Worm (Caenorhabditis elegans): Measurements from ENCODE around the gene F22E12.1.

- no peak for TF ChIP-seq dve-1 (tag; optimal IDR thresholded peaks at IDR 0.05)
- no peak for TF ChIP-seq pqm-1 (tag; optimal IDR thresholded peaks at IDR 0.05)
- TF ChIP-seq madf-2 (tag; optimal IDR thresholded peaks at IDR 0.05) = no peak
- TF ChIP-seq pha-4 (tag; optimal IDR thresholded peaks at IDR 0.05) = no peak
- TF ChIP-seq ceh-45 (GFP tag; IDR thresholded peaks at IDR 0.05) = no peak
- no peak for TF ChIP-seq ztf-16 (tag; optimal IDR thresholded peaks at IDR 0.05)
- no peak for TF ChIP-seq ama-1 (optimal IDR thresholded peaks at IDR 0.05)
- no peak for TF ChIP-seq sdc-2 (tag; optimal IDR thresholded peaks at IDR 0.05)
- TF ChIP-seq eyg-1 (tag; optimal IDR thresholded peaks at IDR 0.05) = no peak
- TF ChIP-seq hlh-30 (tag; optimal IDR thresholded peaks at IDR 0.05; ENCODE audit: insufficient read depth) = no peak
- TF ChIP-seq sox-4 (tag; optimal IDR thresholded peaks at IDR 0.05) = no peak
- no peak for TF ChIP-seq ceh-6 (GFP tag; optimal IDR thresholded peaks at IDR 0.05)
- no peak for TF ChIP-seq ceh-34 (tag; optimal IDR thresholded peaks at IDR 0.05)
- no peak for TF ChIP-seq tbx-7 (tag; optimal IDR thresholded peaks at IDR 0.05)
These were observed 32.9 kb upstream of the F22E12.1 start, which contains the start of gene ncx-5 for ce11 chrV:10489998-10490397.
